Worm (Caenorhabditis elegans): ENCODE results near the gene ZK262.8.

- TF ChIP-seq tbx-37 (GFP tag; conservative IDR thresholded peaks at IDR 0.05) (no peak), scrt-1 (GFP tag; IDR thresholded peaks at IDR 0.05) (no peak), B0310.2 (tag; optimal IDR thresholded peaks at IDR 0.05) (no peak), ama-1 (optimal IDR thresholded peaks at IDR 0.05) (no peak), aly-1 (tag; optimal IDR thresholded peaks at IDR 0.05) (no peak), tbx-11 (GFP tag; IDR thresholded peaks at IDR 0.05) (no peak)
Observed at ce11 chrV:18476090-18476489, 37.9 kb downstream of the ZK262.8 start, which contains the start of gene srh-179.
